Fruit fly (Drosophila melanogaster) whole organism, adult: Measurements from ENCODE around the gene Trim9.

ENCODE experiments used
- CG12768 ChIP-seq: fragments of 200-800 bp; sonication (Bioruptor generic); optimal IDR thresholded peaks from 2 replicates; lab custom pipeline; 2017; ENCODE audit warnings: missing biosample characterization, missing genetic modification characterization, mild to moderate bottlenecking, moderate library complexity, missing genetic modification reagents
- CG7101 ChIP-seq: fragments of 200-800 bp; sonication (Bioruptor generic); optimal IDR thresholded peaks from 2 replicates; lab custom pipeline; 2018; ENCODE audit warnings: missing biosample characterization, mild to moderate bottlenecking, missing genetic modification characterization, moderate library complexity
- Clk ChIP-seq: fragments of 200-800 bp; sonication (Bioruptor generic); optimal IDR thresholded peaks from 2 replicates; lab custom pipeline; 2017; ENCODE audit warnings: missing biosample characterization, missing genetic modification characterization
- Hr96 ChIP-seq: fragments of 200-800 bp; sonication (Bioruptor generic); optimal IDR thresholded peaks from 2 replicates; lab custom pipeline; 2016; ENCODE audit warnings: missing biosample characterization, missing genetic modification characterization
- kay ChIP-seq: fragments of 200-800 bp; sonication (Bioruptor generic); peaks from one replicate; lab custom pipeline; 2016; ENCODE audit warnings: missing biosample characterization, missing genetic modification characterization, borderline replicate concordance
- ovo ChIP-seq: fragments of 200-800 bp; sonication (Bioruptor generic); optimal IDR thresholded peaks from 2 replicates; lab custom pipeline; 2016; ENCODE audit warnings: missing biosample characterization, missing genetic modification characterization

DNA sequence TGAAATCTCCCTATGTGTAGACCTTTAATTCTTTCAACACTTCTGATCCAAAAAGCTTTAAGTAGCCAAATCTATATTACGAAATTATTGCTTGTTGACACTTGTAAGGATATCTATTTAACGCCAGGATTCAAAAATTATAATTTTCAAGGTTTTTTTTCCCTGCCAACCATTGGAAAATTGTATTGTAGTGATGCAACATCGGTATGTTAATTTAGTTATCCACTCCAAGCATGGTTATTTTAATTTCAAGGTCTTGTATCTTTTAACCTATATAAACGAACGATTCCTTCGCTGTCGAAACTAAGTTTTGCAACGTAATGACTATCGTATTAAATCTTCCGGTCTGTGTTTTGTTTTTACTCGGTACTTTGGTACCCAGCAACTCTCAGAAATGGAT lies 101.4 kb downstream of the Trim9 start, which contains the start of gene CG17097:
- TF ChIP-seq kay (GFP tag; lab: Kevin White, UChicago), result no peak
- no peak for TF ChIP-seq Clk
- TF ChIP-seq CG7101, result no peak
- TF ChIP-seq Hr96 (GFP tag; lab: Kevin White, UChicago), result no peak
- no peak for TF ChIP-seq ovo (GFP tag; lab: Kevin White, UChicago)
- TF ChIP-seq CG12768 (GFP tag; lab: Kevin White, UChicago), result no peak
